Worm (Caenorhabditis elegans): ENCODE data around the gene nas-14.

Gene nas-14

ce11 chrIV:13154391-13155283 lies 15.7 kb upstream of the nas-14 start, which contains the start of the genes crld-1 and msh-5:
Gene crld-1, minus strand, starts transcription at chrIV:13154441.
Gene msh-5, plus strand, starts transcription at chrIV:13155233.
- TF ChIP-seq pes-1 (GFP tag; IDR thresholded peaks at IDR 0.05) (no peak), ceh-13 (GFP tag; optimal IDR thresholded peaks at IDR 0.05) (no peak), B0310.2 (tag; optimal IDR thresholded peaks at IDR 0.05) (no peak), tbx-37 (GFP tag; conservative IDR thresholded peaks at IDR 0.05) (no peak), aly-1 (tag; optimal IDR thresholded peaks at IDR 0.05) (no peak), hmbx-1 (tag; optimal IDR thresholded peaks at IDR 0.05) (no peak)

DNA sequence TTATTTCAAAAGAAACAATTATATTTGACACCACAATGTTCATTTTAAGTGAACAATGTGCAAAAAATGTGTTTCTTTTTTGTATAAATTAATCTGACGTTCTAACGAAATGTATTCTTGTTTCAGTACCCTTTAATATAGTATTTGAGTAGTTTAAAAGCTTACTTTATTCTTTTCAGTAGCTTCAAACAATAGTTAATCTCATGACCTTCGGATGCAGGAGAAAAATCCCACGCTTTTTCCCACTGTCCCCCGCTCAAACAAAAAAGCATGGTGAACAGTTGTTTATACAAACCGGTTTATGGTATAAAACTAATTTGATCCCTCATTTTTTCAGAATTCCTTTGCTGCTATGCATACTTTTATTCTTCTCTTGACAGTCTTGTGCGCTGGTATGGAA lies 5.2 kb upstream of the nas-14 start, which contains the start of gene scl-14:
TSS of gene scl-14 (plus strand) at position 301 of the 400 bp plus-strand sequence.
- TF ChIP-seq hnd-1 (tag; optimal IDR thresholded peaks at IDR 0.05), result no peak
- TF ChIP-seq F13C5.2 (tag; optimal IDR thresholded peaks at IDR 0.05), result no peak

DNA sequence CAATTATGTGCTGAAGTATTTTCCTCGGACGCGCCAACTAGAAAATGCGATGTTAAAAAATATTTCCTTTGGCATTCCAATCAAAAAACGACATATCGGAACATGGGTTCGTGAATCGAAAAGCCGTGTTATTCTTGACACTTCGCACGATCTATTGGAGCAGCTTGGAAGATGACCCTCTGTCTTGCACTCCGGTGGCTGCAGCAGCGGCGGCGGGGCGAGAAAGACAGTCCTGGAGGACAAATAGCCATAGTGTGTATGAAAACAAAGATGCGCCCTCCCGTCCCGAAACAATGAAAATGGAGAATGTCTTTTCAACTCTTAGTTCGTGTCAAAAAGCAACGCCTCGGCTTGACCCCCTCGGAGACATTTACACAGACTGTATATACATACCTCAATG lies 2.8 kb upstream of the nas-14 start:
- no peak for TF ChIP-seq aly-1 (tag; optimal IDR thresholded peaks at IDR 0.05)

DNA sequence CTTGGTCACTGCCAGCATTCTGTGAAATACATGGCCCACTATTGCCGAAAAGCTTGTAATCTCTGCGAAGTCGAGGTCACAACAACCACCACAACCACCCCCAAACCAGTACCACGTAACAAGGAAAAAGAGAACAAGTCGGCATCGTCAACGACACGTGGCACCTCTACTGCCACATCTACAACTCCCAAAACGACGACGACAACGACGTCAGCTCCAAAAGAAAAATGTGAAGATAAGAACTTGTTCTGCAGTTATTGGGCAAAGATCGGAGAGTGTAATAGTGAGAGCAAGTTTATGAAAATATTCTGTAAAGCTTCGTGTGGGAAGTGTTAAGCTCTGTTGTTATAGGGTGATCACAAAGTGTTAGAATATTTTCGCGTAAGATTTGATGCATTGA lies 3.0 kb downstream of the nas-14 start:
- TF ChIP-seq ceh-13 (GFP tag; optimal IDR thresholded peaks at IDR 0.05), result no peak
- no peak for TF ChIP-seq aly-1 (tag; optimal IDR thresholded peaks at IDR 0.05)
- no peak for TF ChIP-seq B0310.2 (tag; optimal IDR thresholded peaks at IDR 0.05)
- TF ChIP-seq F13C5.2 (tag; optimal IDR thresholded peaks at IDR 0.05), result no peak
- no peak for TF ChIP-seq tbx-11 (GFP tag; IDR thresholded peaks at IDR 0.05)
- TF ChIP-seq ceh-36 (tag; optimal IDR thresholded peaks at IDR 0.05), result no peak

DNA sequence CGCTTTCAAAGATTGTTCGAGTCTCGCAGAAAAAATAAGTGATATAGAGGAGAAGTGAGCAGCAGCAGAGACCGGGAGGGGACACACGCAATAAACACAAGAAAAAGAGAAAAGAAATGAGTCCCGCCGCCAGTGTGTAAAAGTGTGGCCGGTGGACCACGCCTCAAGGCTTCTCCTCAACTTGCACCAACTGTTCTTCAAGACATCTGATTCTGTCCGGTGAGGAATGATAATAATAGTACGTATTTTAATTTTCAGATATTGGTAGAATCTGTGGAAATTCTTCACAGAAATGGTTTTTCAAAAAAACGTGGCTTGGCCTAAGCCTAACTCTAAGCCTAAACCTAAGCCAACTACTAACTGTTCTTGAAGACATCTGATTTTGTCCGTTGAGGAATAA lies 9.0 kb downstream of the nas-14 start, which contains the start of gene lev-1:
TSS of gene lev-1 (minus strand) at position 101 of the 400 bp plus-strand sequence.
- TF ChIP-seq ceh-36 (tag; optimal IDR thresholded peaks at IDR 0.05) (no peak), B0310.2 (tag; optimal IDR thresholded peaks at IDR 0.05) (no peak), F13C5.2 (tag; optimal IDR thresholded peaks at IDR 0.05) (peak; percentile 8), aly-1 (tag; optimal IDR thresholded peaks at IDR 0.05) (no peak)

DNA sequence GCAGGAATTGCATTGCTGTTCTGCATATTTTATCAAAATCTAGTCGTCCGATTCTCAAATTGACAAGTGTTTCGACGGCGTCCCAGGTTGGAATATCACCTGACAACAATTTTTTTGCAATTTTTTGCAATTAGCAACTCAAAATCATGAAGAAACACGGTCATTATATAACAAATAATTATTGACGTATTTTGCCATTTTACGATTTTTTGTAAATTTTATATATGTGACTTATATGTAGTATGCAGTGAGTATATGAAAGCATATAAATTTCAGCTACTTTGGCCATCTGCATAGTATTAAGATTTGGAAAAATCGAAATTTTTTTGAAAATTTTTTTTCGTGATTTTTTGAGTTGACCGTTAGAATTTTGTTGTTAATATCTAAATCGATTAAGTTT lies 10.4 kb downstream of the nas-14 start, which contains the start of gene F58D2.3:
TSS of gene F58D2.3 (minus strand) at position 101 of the 400 bp plus-strand sequence.
- TF ChIP-seq ceh-13 (GFP tag; optimal IDR thresholded peaks at IDR 0.05) (no peak), hmg-4 (GFP tag; optimal IDR thresholded peaks at IDR 0.05) (no peak)

DNA sequence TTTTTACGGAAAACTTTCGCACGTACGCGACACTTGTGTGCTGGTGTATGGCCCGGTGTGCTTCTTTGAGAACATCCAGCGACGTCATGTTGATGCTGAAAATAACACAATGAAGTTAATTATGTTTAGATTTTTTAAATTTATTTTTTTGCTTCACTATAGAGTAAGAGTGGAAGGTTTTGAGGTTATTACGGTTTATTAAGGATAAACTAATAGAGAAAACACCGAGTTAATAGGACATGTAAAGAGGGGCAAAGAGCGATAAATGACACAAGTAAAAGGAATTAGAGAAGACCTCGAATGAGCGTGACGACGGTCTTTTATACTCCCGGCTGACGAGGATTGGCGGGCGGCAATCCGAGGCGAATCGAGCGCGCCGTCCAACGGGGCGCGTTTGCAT lies 18.6 kb downstream of the nas-14 start, which contains the start of gene F58D2.4:
TSS of gene F58D2.4 (minus strand) at position 101 of the 400 bp plus-strand sequence.
- TF ChIP-seq hmg-4 (GFP tag; optimal IDR thresholded peaks at IDR 0.05), result no peak
- TF ChIP-seq hmbx-1 (tag; optimal IDR thresholded peaks at IDR 0.05), result no peak
- TF ChIP-seq ets-7 (tag; optimal IDR thresholded peaks at IDR 0.05), result no peak
- TF ChIP-seq flt-1 (GFP tag; IDR thresholded peaks at IDR 0.05), result no peak
- no peak for TF ChIP-seq tbx-11 (GFP tag; IDR thresholded peaks at IDR 0.05)
- TF ChIP-seq B0310.2 (tag; optimal IDR thresholded peaks at IDR 0.05), result no peak
- no peak for TF ChIP-seq tra-4 (tag; optimal IDR thresholded peaks at IDR 0.05)
- no peak for TF ChIP-seq hnd-1 (tag; optimal IDR thresholded peaks at IDR 0.05)

DNA sequence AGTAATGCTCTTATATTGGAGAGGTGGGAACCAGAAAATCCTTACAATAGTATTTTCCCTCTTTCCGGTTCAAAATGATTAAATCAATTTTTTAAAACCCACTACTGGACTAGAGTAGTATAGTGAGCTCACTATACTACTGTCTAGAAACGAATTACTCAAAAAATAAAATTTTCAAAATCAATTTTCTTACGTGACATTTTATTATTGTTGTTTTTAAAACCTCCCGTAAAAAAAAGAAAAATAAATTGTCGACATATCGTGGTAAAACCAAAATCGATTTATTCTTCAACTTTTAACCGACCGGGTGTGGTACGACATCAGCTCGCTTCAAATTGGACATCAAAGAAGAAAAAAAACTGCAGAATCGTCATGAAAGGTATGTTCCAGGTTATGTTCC lies 19.1 kb downstream of the nas-14 start, which contains the start of gene F58D2.2:
TSS of gene F58D2.2 (plus strand) at position 301 of the 400 bp plus-strand sequence.
- TF ChIP-seq hnd-1 (tag; optimal IDR thresholded peaks at IDR 0.05), result no peak

DNA sequence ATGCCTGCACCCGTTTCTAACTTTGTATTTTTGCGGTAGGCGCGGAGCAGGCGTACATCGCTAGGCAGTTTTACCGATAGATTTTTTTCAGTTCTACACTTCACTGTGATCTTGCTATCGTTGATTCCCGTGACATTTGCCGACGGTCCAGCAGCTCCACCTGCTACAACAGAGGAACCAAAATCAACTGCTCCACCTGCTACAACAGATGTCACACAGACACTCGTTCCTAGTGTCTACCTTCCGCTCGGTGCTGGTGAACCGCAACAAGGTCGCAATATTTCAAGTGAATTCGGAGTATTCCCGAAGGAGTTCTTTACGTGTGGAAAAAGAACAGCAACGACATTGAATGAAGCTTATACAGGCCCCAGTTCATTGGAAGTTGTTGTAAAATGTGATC lies 19.7 kb downstream of the nas-14 start:
- TF ChIP-seq F13C5.2 (tag; optimal IDR thresholded peaks at IDR 0.05) (no peak), pes-1 (GFP tag; IDR thresholded peaks at IDR 0.05) (no peak), aly-1 (tag; optimal IDR thresholded peaks at IDR 0.05) (no peak), hmg-4 (GFP tag; optimal IDR thresholded peaks at IDR 0.05) (no peak), flt-1 (GFP tag; IDR thresholded peaks at IDR 0.05) (no peak)

DNA sequence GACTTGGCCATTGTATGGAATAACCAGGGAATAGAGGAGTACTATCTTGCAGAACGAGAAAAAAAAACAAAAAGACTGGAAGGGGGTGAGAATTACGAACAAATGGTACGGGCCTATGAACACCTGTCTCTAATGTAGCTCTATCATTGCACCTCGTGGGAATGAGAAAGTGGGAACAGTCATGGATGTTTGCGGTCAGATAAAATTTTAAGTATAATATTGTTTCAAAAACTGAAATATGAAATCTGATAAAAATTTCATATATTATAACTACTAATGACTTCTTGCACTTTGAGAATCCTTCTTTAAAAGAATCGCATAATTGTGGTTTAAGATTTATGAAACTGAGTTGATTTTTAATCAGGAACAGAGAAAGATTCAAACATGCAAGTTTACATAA lies 22.9 kb downstream of the nas-14 start, which contains the start of gene F58D2.5:
TSS of gene F58D2.5 (minus strand) at position 101 of the 400 bp plus-strand sequence.
- no peak for TF ChIP-seq flt-1 (GFP tag; IDR thresholded peaks at IDR 0.05)
- TF ChIP-seq sea-1 (GFP tag; conservative IDR thresholded peaks at IDR 0.05), result no peak
- no peak for TF ChIP-seq hnd-1 (tag; optimal IDR thresholded peaks at IDR 0.05)
- TF ChIP-seq ceh-13 (GFP tag; optimal IDR thresholded peaks at IDR 0.05), result no peak
- no peak for TF ChIP-seq tbx-11 (GFP tag; IDR thresholded peaks at IDR 0.05)
- TF ChIP-seq tra-4 (tag; optimal IDR thresholded peaks at IDR 0.05), result no peak
- no peak for TF ChIP-seq scrt-1 (GFP tag; IDR thresholded peaks at IDR 0.05)
- TF ChIP-seq ets-7 (tag; optimal IDR thresholded peaks at IDR 0.05), result no peak
- TF ChIP-seq hmg-4 (GFP tag; optimal IDR thresholded peaks at IDR 0.05), result no peak
